Fruit fly (Drosophila melanogaster) whole organism, embryonic: ENCODE results near the gene mthl9.

Experiments
- CG1024 ChIP-seq: fragments of 200-800 bp; sonication (Bioruptor generic); IDR thresholded peaks from 2 replicates; pipeline ENCODE4 v1.3.6; 2022; ENCODE audit warnings: missing biosample characterization, missing genetic modification characterization
- CG13123 ChIP-seq: fragments of 200-800 bp; sonication (Bioruptor generic); optimal IDR thresholded peaks from 2 replicates; lab custom pipeline; 2016; ENCODE audit warnings: missing biosample characterization, missing genetic modification characterization
- CG15479 ChIP-seq: fragments of 200-800 bp; sonication (Bioruptor generic); optimal IDR thresholded peaks from 3 replicates; lab custom pipeline; 2019; ENCODE audit warnings: missing biosample characterization, mild to moderate bottlenecking, missing genetic modification characterization, moderate library complexity
- CG15601 ChIP-seq: fragments of 200-800 bp; sonication (Bioruptor generic); optimal IDR thresholded peaks from 3 replicates; lab custom pipeline; 2019; ENCODE audit warnings: missing biosample characterization, mild to moderate bottlenecking, missing genetic modification characterization, moderate library complexity
- CG17361 ChIP-seq: fragments of 200-800 bp; sonication (Bioruptor generic); IDR thresholded peaks from 3 replicates; pipeline ENCODE4 v1.3.6; 2022; ENCODE audit warnings: missing biosample characterization, missing genetic modification characterization
- CG30431 ChIP-seq: fragments of 200-800 bp; sonication (Bioruptor generic); optimal IDR thresholded peaks from 2 replicates; lab custom pipeline; 2017; ENCODE audit warnings: missing biosample characterization, missing genetic modification characterization
- CG42726 ChIP-seq: fragments of 200-800 bp; sonication (Bioruptor generic); IDR thresholded peaks from 2 replicates; pipeline ENCODE4 v1.3.6; 2022; ENCODE audit warnings: missing biosample characterization, missing genetic modification characterization; ENCODE audit not compliant: partially characterized antibody
- CG4707 ChIP-seq: fragments of 200-800 bp; sonication (Bioruptor generic); optimal IDR thresholded peaks from 2 replicates; lab custom pipeline; 2018; ENCODE audit warnings: missing biosample characterization, mild to moderate bottlenecking, missing genetic modification characterization, moderate library complexity
- CG6272 ChIP-seq: fragments of 200-800 bp; sonication (Bioruptor generic); IDR thresholded peaks from 2 replicates; pipeline ENCODE4 v1.3.6; 2022; ENCODE audit warnings: missing biosample characterization, missing genetic modification characterization
- CG8388 ChIP-seq: fragments of 200-800 bp; sonication (Bioruptor generic); optimal IDR thresholded peaks from 2 replicates; lab custom pipeline; 2019; ENCODE audit warnings: missing biosample characterization, mild to moderate bottlenecking, missing genetic modification characterization, moderate library complexity
- CG9932 ChIP-seq: fragments of 200-800 bp; sonication (Bioruptor generic); IDR thresholded peaks from 2 replicates; pipeline ENCODE4 v1.3.6; 2022; ENCODE audit warnings: missing biosample characterization, missing genetic modification characterization
- Dip2 ChIP-seq: fragments of 200-800 bp; sonication (Bioruptor generic); IDR thresholded peaks from 2 replicates; pipeline ENCODE4 v1.3.6; 2022; ENCODE audit warnings: missing biosample characterization, missing genetic modification characterization
- Ets65A ChIP-seq: fragments of 200-800 bp; sonication (Bioruptor generic); peaks from one replicate; lab custom pipeline; 2016; ENCODE audit warnings: missing biosample characterization, missing genetic modification characterization
- HLH3B ChIP-seq: fragments of 200-800 bp; sonication (Bioruptor generic); IDR thresholded peaks from 2 replicates; pipeline ENCODE4 v1.3.6; 2022; ENCODE audit warnings: missing biosample characterization, missing genetic modification characterization
- HmgZ ChIP-seq: fragments of 200-800 bp; sonication (Bioruptor generic); optimal IDR thresholded peaks from 2 replicates; lab custom pipeline; 2018; ENCODE audit warnings: missing biosample characterization, mild to moderate bottlenecking, missing genetic modification characterization
- Meics ChIP-seq: fragments of 200-800 bp; sonication (Bioruptor generic); optimal IDR thresholded peaks from 2 replicates; lab custom pipeline; 2017; ENCODE audit warnings: missing biosample characterization, mild to moderate bottlenecking, missing genetic modification characterization
- Mrtf ChIP-seq: fragments of 200-800 bp; sonication (Bioruptor generic); IDR thresholded peaks from 3 replicates; pipeline ENCODE4 v1.3.6; 2022; ENCODE audit warnings: missing biosample characterization, missing genetic modification characterization
- Neu2 ChIP-seq: fragments of 200-800 bp; sonication (Bioruptor generic); optimal IDR thresholded peaks from 3 replicates; lab custom pipeline; 2016; ENCODE audit warnings: missing biosample characterization, missing genetic modification characterization, borderline replicate concordance
- ab ChIP-seq: fragments of 200-800 bp; sonication (Bioruptor generic); optimal IDR thresholded peaks from 2 replicates; lab custom pipeline; 2016; ENCODE audit warnings: missing biosample characterization, missing genetic modification characterization
- ac ChIP-seq: fragments of 200-800 bp; sonication (Bioruptor generic); optimal IDR thresholded peaks from 3 replicates; lab custom pipeline; 2017; ENCODE audit warnings: missing biosample characterization, mild to moderate bottlenecking, missing genetic modification characterization
- amos ChIP-seq: fragments of 200-800 bp; sonication (Bioruptor generic); IDR thresholded peaks from 2 replicates; pipeline ENCODE4 v1.3.6; 2022; ENCODE audit warnings: missing biosample characterization, missing genetic modification characterization; ENCODE audit not compliant: partially characterized antibody
- cad ChIP-seq: fragments of >200 bp; optimal IDR thresholded peaks from 2 replicates; lab custom pipeline; 2017; ENCODE audit warnings: missing biosample characterization, missing genetic modification characterization
- chif ChIP-seq, 2 experiments: fragments of 200-800 bp; sonication (Bioruptor generic); optimal IDR thresholded peaks; 3 replicates each; lab custom pipeline; 2016; ENCODE audit warnings: missing biosample characterization in 2 of 2, missing genetic modification characterization in 2 of 2
- dati ChIP-seq: fragments of 200-800 bp; sonication (Bioruptor generic); IDR thresholded peaks from 2 replicates; pipeline ENCODE4 v1.3.6; 2022; ENCODE audit warnings: missing biosample characterization, missing genetic modification characterization
- ftz-f1 ChIP-seq: fragments of 200-800 bp; sonication (Bioruptor generic); optimal IDR thresholded peaks from 2 replicates; lab custom pipeline; 2016; ENCODE audit warnings: missing biosample characterization, missing genetic modification characterization
- gt ChIP-seq: fragments of 200-800 bp; sonication (Bioruptor generic); IDR thresholded peaks from 2 replicates; pipeline ENCODE4 v1.3.6; 2022; ENCODE audit warnings: missing biosample characterization, missing genetic modification characterization
- insv ChIP-seq, 2 experiments: fragments of 200-800 bp; sonication (Bioruptor generic); optimal IDR thresholded peaks; 3 replicates each; lab custom pipeline; 2016 to 2018; ENCODE audit warnings: missing biosample characterization in 2 of 2, missing genetic modification characterization in 2 of 2
- lov ChIP-seq, 2 experiments: fragments of 200-800 bp in 1 of 2; fragments of >200 bp in 1 of 2; sonication (Bioruptor generic) in 1 of 2; IDR thresholded peaks in 1 of 2; optimal IDR thresholded peaks in 1 of 2; 2 replicates in 1 of 2; 3 replicates in 1 of 2; pipeline versions ENCODE4 v1.3.6 to Lab custom; 2017 to 2022; ENCODE audit warnings: missing biosample characterization in 1 of 2, missing genetic modification characterization in 1 of 2
- onecut ChIP-seq: fragments of 200-800 bp; sonication (Bioruptor generic); IDR thresholded peaks from 2 replicates; pipeline ENCODE4 v1.3.6; 2022; ENCODE audit warnings: missing biosample characterization, missing genetic modification characterization
- prd ChIP-seq, 3 experiments: fragments of >200 bp in 2 of 3; fragments of 200-800 bp in 1 of 3; sonication (Bioruptor generic) in 1 of 3; optimal IDR thresholded peaks in 2 of 3; IDR thresholded peaks in 1 of 3; 2 replicates in 2 of 3; 3 replicates in 1 of 3; pipeline versions ENCODE4 v1.3.6 to Lab custom; 2017 to 2022; ENCODE audit warnings: missing biosample characterization in 1 of 3, missing genetic modification characterization in 1 of 3
- pros ChIP-seq: fragments of 200-800 bp; sonication (Bioruptor generic); optimal IDR thresholded peaks from 3 replicates; lab custom pipeline; 2019; ENCODE audit warnings: missing biosample characterization, mild to moderate bottlenecking, missing genetic modification characterization, moderate library complexity
- seq ChIP-seq: fragments of 200-800 bp; sonication (Bioruptor generic); IDR thresholded peaks from 2 replicates; pipeline ENCODE4 v1.3.6; 2022; ENCODE audit warnings: missing biosample characterization, missing genetic modification characterization
- stwl ChIP-seq: fragments of 200-800 bp; sonication (Bioruptor generic); optimal IDR thresholded peaks from 3 replicates; lab custom pipeline; 2018; ENCODE audit warnings: missing biosample characterization, mild to moderate bottlenecking, missing genetic modification characterization, moderate library complexity
- tll ChIP-seq, 2 experiments: fragments of 200-800 bp in 1 of 2; fragments of >200 bp in 1 of 2; sonication (Bioruptor generic) in 1 of 2; optimal IDR thresholded peaks; 2 replicates each; lab custom pipeline; 2017 to 2019; ENCODE audit warnings: missing biosample characterization in 2 of 2, missing genetic modification characterization in 2 of 2, mild to moderate bottlenecking in 1 of 2, moderate library complexity in 1 of 2
- z ChIP-seq: fragments of 200-800 bp; sonication (Bioruptor generic); IDR thresholded peaks from 3 replicates; pipeline ENCODE4 v1.3.6; 2022; ENCODE audit warnings: missing biosample characterization, missing genetic modification characterization

Gene mthl9

DNA sequence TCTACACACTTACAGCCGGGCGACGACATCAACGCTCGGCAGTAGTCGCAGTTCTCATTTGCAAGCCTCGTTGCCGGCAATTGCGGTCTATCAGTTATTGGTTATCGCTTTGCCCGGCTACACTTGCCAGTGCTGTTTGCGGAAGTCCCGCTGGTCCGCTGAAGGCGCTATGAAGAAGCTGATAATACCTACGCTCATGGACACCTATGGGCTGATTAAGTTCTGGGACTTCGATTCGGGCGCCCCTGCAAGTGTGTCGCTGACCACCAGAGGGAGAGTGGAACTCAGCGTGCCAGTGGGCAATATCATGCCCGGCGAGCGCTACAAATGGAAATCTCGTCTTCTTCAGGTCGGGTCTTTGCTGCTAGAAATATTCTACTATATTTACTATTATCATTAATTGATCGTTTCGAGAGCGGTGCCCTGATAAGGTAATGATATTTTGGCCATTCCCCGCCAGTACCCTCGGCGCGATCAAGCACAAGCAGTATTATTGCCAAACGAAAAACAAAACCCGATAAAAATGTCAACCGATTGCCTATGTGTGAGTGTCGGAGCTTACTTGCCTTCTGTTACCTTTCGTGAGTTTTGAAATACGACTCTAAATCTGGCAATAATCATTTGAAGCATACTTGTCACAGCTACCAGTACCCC is 32.0 kb downstream of the mthl9 start (continued):
- TF ChIP-seq CG8388 (GFP tag; lab: Kevin White, UChicago) (no peak), CG17361 (GFP tag; lab: Robert Waterston, UW) (no peak), prd (optimal IDR thresholded peaks at IDR 0.05; lab: Kevin White, UChicago) (no peak), prd (GFP tag; IDR thresholded peaks at IDR 0.05; lab: Robert Waterston, UW) (no peak), CG13123 (GFP tag; lab: Kevin White, UChicago) (no peak), CG4707 (GFP tag; lab: Kevin White, UChicago) (no peak), chif (GFP tag; optimal IDR thresholded peaks at IDR 0.05; lab: Kevin White, UChicago) (no peak), CG15601 (tag; lab: Kevin White, UChicago) (no peak), amos (GFP tag; lab: Robert Waterston, UW) (no peak; the same call in 1 of the 2 replicates), CG30431 (GFP tag; lab: Kevin White, UChicago) (no peak), Neu2 (GFP tag; lab: Kevin White, UChicago) (no peak), onecut (no peak), ab (GFP tag; lab: Kevin White, UChicago) (no peak), CG6272 (GFP tag; lab: Robert Waterston, UW) (no peak), lov (optimal IDR thresholded peaks at IDR 0.05; lab: Kevin White, UChicago) (no peak), lov (GFP tag; IDR thresholded peaks at IDR 0.05; lab: Robert Waterston, UW) (no peak), gt (GFP tag; lab: Robert Waterston, UW) (no peak), stwl (no peak), HmgZ (tag; lab: Kevin White, UChicago) (peak; percentile 53), CG42726 (GFP tag; lab: Robert Waterston, UW) (no peak)

DNA sequence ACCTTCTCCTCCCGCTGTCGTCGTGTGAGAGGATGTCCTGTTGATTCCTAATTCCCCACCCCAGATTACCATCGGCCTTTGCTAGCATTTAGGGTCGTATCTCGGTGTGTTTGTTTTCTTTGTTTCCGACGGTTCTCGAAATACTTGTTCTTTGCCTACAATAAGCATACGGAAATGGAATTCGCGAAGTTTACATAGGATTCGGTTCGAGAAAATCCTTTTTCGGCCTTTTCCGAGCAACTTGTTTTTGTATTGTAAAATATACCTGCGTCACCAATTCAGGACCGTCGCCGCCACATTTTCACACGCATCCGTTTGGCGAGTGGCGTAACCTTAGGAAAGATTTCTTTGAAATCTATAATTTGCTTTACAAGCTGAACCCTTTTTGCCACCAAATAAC is 33.6 kb downstream of the mthl9 start:
- TF ChIP-seq ftz-f1 (GFP tag; lab: Kevin White, UChicago) (no peak), CG9932 (no peak), insv (GFP tag; optimal IDR thresholded peaks at IDR 0.05; lab: Kevin White, UChicago) (no peak), HLH3B (GFP tag; lab: Robert Waterston, UW) (no peak), dati (GFP tag; lab: Robert Waterston, UW) (no peak), tll (GFP tag; optimal IDR thresholded peaks at IDR 0.05; lab: Kevin White, UChicago) (peak in 1 of 2 experiments; percentile 52), cad (GFP tag; lab: Kevin White, UChicago) (peak; percentile 56), Dip2 (GFP tag; lab: Robert Waterston, UW) (no peak), CG15479 (GFP tag; lab: Kevin White, UChicago) (peak; percentile 69)

DNA sequence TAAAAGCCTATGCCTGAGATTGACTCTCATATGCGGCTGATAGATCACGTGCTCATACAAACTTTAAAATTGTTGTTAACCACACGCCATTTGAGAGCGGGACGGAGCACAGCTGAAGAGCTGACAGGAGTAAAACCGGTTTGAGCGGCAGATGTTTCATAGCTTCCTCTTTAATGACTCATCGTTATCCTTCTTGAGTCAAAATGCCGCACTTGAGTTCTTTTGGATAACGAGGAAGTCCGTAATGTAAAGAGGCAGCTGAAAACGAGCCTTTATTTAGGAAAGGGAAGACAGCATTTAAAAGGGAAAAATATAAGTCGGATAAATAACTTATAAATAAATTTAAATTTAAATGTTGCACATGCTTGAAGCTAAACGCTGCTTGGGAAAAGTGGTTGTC is 34.9 kb downstream of the mthl9 start:
- TF ChIP-seq Ets65A (GFP tag; lab: Kevin White, UChicago) (peak; percentile 28), pros (GFP tag; lab: Kevin White, UChicago) (peak; percentile 85), Meics (GFP tag; lab: Kevin White, UChicago) (no peak), Mrtf (GFP tag; lab: Robert Waterston, UW) (no peak), ac (GFP tag; lab: Kevin White, UChicago) (peak; percentile 73), CG1024 (GFP tag; lab: Robert Waterston, UW) (no peak), seq (GFP tag; lab: Robert Waterston, UW) (no peak), z (GFP tag; lab: Robert Waterston, UW) (peak; percentile 85; the same call in 1 of the 3 replicates)
